Worm (Caenorhabditis elegans) whole organism, young adult: Measurements from ENCODE around the gene ncs-6.
A peak's percentile ranks its signal among the peaks of the same experiment; 100 is the strongest.

ENCODE experiments used
- C06A6.2 ChIP-seq: fragments of 200-800 bp; sonication (Bioruptor generic); conservative IDR thresholded peaks from 2 replicates; pipeline ENCODE4 v1.3.6; 2022; ENCODE audit warnings: missing genetic modification characterization, missing compliant biosample characterization
- F22D6.2 ChIP-seq: sonication (generic microtip); optimal IDR thresholded peaks from 2 replicates; lab custom pipeline; 2016; ENCODE audit warnings: mild to moderate bottlenecking, missing genetic modification characterization, missing compliant biosample characterization
- F39B2.1 ChIP-seq: fragments of 200-800 bp; sonication (Bioruptor generic); IDR thresholded peaks from 2 replicates; pipeline ENCODE4 v1.3.6; 2022; ENCODE audit warnings: missing genetic modification reagents, missing genetic modification characterization, missing compliant biosample characterization
- F49E8.2 ChIP-seq: sonication (generic microtip); optimal IDR thresholded peaks from 3 replicates; lab custom pipeline; 2017; ENCODE audit warnings: missing genetic modification characterization, mild to moderate bottlenecking, missing compliant biosample characterization, antibody characterized with exemption, moderate library complexity; ENCODE audit not compliant: insufficient read depth
- F52B5.7 ChIP-seq: sonication (generic microtip); optimal IDR thresholded peaks from 2 replicates; lab custom pipeline; 2016; ENCODE audit warnings: mild to moderate bottlenecking, missing genetic modification characterization, missing compliant biosample characterization
- F55B11.4 ChIP-seq: sonication (generic microtip); optimal IDR thresholded peaks from 2 replicates; lab custom pipeline; 2016; ENCODE audit warnings: missing compliant biosample characterization, missing genetic modification characterization, borderline replicate concordance; ENCODE audit not compliant: insufficient read depth
- F57C9.4 ChIP-seq: sonication (generic microtip); optimal IDR thresholded peaks from 2 replicates; lab custom pipeline; 2017; ENCODE audit warnings: mild to moderate bottlenecking, missing genetic modification characterization, missing compliant biosample characterization
- K12H6.12 ChIP-seq: fragments of 200-800 bp; sonication (Bioruptor generic); optimal IDR thresholded peaks from 2 replicates; lab custom pipeline; 2018; ENCODE audit warnings: mild to moderate bottlenecking, missing genetic modification characterization, missing compliant biosample characterization
- Y53F4B.3 ChIP-seq: fragments of 200-800 bp; sonication (Bioruptor generic); IDR thresholded peaks from 2 replicates; pipeline ENCODE4 v1.3.6; 2022; ENCODE audit warnings: missing genetic modification reagents, missing genetic modification characterization, missing compliant biosample characterization
- Y56A3A.18 ChIP-seq: fragments of 200-800 bp; sonication (Bioruptor generic); IDR thresholded peaks from 2 replicates; pipeline ENCODE4 v1.3.6; 2022; ENCODE audit warnings: missing genetic modification reagents, missing genetic modification characterization, missing compliant biosample characterization
- Y67H2A.10 ChIP-seq: fragments of 200-800 bp; sonication (Bioruptor generic); conservative IDR thresholded peaks from 2 replicates; pipeline ENCODE4 v1.3.6; 2022; ENCODE audit warnings: missing genetic modification reagents, missing genetic modification characterization, missing compliant biosample characterization
- ZK185.1 ChIP-seq: sonication (generic microtip); optimal IDR thresholded peaks from 2 replicates; lab custom pipeline; 2016; ENCODE audit warnings: mild to moderate bottlenecking, missing genetic modification characterization, missing compliant biosample characterization; ENCODE audit not compliant: poor library complexity, severe bottlenecking
- aptf-3 ChIP-seq: fragments of 200-800 bp; sonication (Bioruptor generic); IDR thresholded peaks from 2 replicates; pipeline ENCODE4 v1.3.6; 2022; ENCODE audit warnings: missing genetic modification characterization, missing compliant biosample characterization
- atf-7 ChIP-seq: sonication (generic microtip); optimal IDR thresholded peaks from 2 replicates; lab custom pipeline; 2017; ENCODE audit warnings: mild to moderate bottlenecking, missing genetic modification characterization, missing compliant biosample characterization
- attf-6 ChIP-seq: fragments of 200-800 bp; sonication (Bioruptor generic); IDR thresholded peaks from 2 replicates; pipeline ENCODE4 v1.3.6; 2022; ENCODE audit warnings: missing genetic modification reagents, missing genetic modification characterization, missing compliant biosample characterization
- ceh-79 ChIP-seq: sonication (generic microtip); optimal IDR thresholded peaks from 2 replicates; lab custom pipeline; 2017; ENCODE audit warnings: mild to moderate bottlenecking, missing genetic modification characterization, missing compliant biosample characterization
- ceh-91 ChIP-seq: fragments of 200-800 bp; sonication (Bioruptor generic); IDR thresholded peaks from 2 replicates; pipeline ENCODE4 v1.3.6; 2022; ENCODE audit warnings: missing genetic modification reagents, missing genetic modification characterization, missing compliant biosample characterization
- dpff-1 ChIP-seq: sonication (generic microtip); optimal IDR thresholded peaks from 2 replicates; lab custom pipeline; 2017; ENCODE audit warnings: mild to moderate bottlenecking, missing genetic modification characterization, missing compliant biosample characterization
- egl-44 ChIP-seq: fragments of 200-800 bp; sonication (Bioruptor generic); IDR thresholded peaks from 2 replicates; pipeline ENCODE4 v1.3.6; 2022; ENCODE audit warnings: missing genetic modification reagents, missing genetic modification characterization, missing compliant biosample characterization
- ekl-4 ChIP-seq: fragments of 200-800 bp; sonication (Bioruptor generic); IDR thresholded peaks from 2 replicates; pipeline ENCODE4 v1.3.6; 2022; ENCODE audit warnings: missing genetic modification reagents, missing genetic modification characterization, missing compliant biosample characterization
- hmg-20 ChIP-seq: fragments of 200-800 bp; sonication (Bioruptor generic); IDR thresholded peaks from 2 replicates; pipeline ENCODE4 v1.3.6; 2022; ENCODE audit warnings: missing genetic modification reagents, missing genetic modification characterization, missing compliant biosample characterization
- hrde-1 ChIP-seq: sonication (generic microtip); optimal IDR thresholded peaks from 2 replicates; lab custom pipeline; 2016; ENCODE audit warnings: missing genetic modification characterization, mild to moderate bottlenecking, missing compliant biosample characterization, moderate library complexity, missing genotype, missing genetic modification reagents, borderline replicate concordance
- lin-26 ChIP-seq: fragments of 200-800 bp; sonication (Bioruptor generic); IDR thresholded peaks from 2 replicates; pipeline ENCODE4 v1.3.6; 2022; ENCODE audit warnings: missing genetic modification reagents, missing genetic modification characterization, missing compliant biosample characterization
- lsl-1 ChIP-seq: fragments of 200-800 bp; sonication (Bioruptor generic); optimal IDR thresholded peaks from 2 replicates; lab custom pipeline; 2018; ENCODE audit warnings: mild to moderate bottlenecking, missing genetic modification characterization, moderate library complexity, missing compliant biosample characterization
- madf-8 ChIP-seq: fragments of 200-800 bp; sonication (Bioruptor generic); conservative IDR thresholded peaks from 2 replicates; pipeline ENCODE4 v1.3.6; 2022; ENCODE audit warnings: missing genetic modification reagents, missing genetic modification characterization, missing compliant biosample characterization
- mcd-1 ChIP-seq: fragments of 200-800 bp; sonication (Bioruptor generic); IDR thresholded peaks from 2 replicates; pipeline ENCODE4 v1.3.6; 2022; ENCODE audit warnings: missing genetic modification reagents, missing genetic modification characterization, missing compliant biosample characterization
- mel-28 ChIP-seq: sonication (generic microtip); optimal IDR thresholded peaks from 2 replicates; lab custom pipeline; 2016; ENCODE audit warnings: borderline replicate concordance, mild to moderate bottlenecking, missing genetic modification characterization, missing compliant biosample characterization
- mes-4 ChIP-seq: sonication (generic microtip); optimal IDR thresholded peaks from 2 replicates; lab custom pipeline; 2016; ENCODE audit warnings: missing genotype, missing genetic modification characterization, missing compliant biosample characterization
- mxl-1 ChIP-seq: sonication (generic microtip); optimal IDR thresholded peaks from 2 replicates; lab custom pipeline; 2016; ENCODE audit warnings: missing genetic modification characterization, missing compliant biosample characterization
- nhr-179 ChIP-seq: sonication (generic microtip); optimal IDR thresholded peaks from 2 replicates; lab custom pipeline; 2016; ENCODE audit warnings: mild to moderate bottlenecking, missing genetic modification characterization, missing compliant biosample characterization
- nhr-27 ChIP-seq: fragments of 200-800 bp; sonication (Bioruptor generic); optimal IDR thresholded peaks from 2 replicates; lab custom pipeline; 2018; ENCODE audit warnings: mild to moderate bottlenecking, missing genetic modification characterization, moderate library complexity, missing compliant biosample characterization
- nhr-80 ChIP-seq: sonication (generic microtip); optimal IDR thresholded peaks from 2 replicates; lab custom pipeline; 2016; ENCODE audit warnings: missing genetic modification characterization, missing compliant biosample characterization
- snpc-1.3 ChIP-seq: sonication (generic microtip); optimal IDR thresholded peaks from 2 replicates; lab custom pipeline; 2017; ENCODE audit warnings: missing genetic modification characterization, mild to moderate bottlenecking, missing compliant biosample characterization, antibody characterized with exemption, moderate library complexity, missing genotype, missing genetic modification reagents; ENCODE audit not compliant: insufficient read depth
- snpc-3.4 ChIP-seq: sonication (generic microtip); optimal IDR thresholded peaks from 2 replicates; lab custom pipeline; 2017; ENCODE audit warnings: missing genetic modification characterization, mild to moderate bottlenecking, missing compliant biosample characterization, antibody characterized with exemption, moderate library complexity, missing genotype, missing genetic modification reagents
- snpc-4 ChIP-seq, 5 experiments: fragments of 150-350 bp in 1 of 5; sonication (generic microtip) in 4 of 5; optimal IDR thresholded peaks; 2 replicates each; lab custom pipeline; 2014 to 2018; ENCODE audit warnings: missing genetic modification characterization in 5 of 5, missing biosample characterization in 3 of 5, antibody characterized with exemption in 2 of 5, mild to moderate bottlenecking in 2 of 5, missing compliant biosample characterization in 2 of 5, missing genotype in 2 of 5, moderate library complexity in 2 of 5, missing genetic modification reagents in 1 of 5
- sptf-2 ChIP-seq: fragments of 200-800 bp; sonication (Bioruptor generic); optimal IDR thresholded peaks from 2 replicates; lab custom pipeline; 2018; ENCODE audit warnings: mild to moderate bottlenecking, missing genetic modification characterization, missing compliant biosample characterization
- tlf-1 ChIP-seq: fragments of 200-800 bp; sonication (Bioruptor generic); optimal IDR thresholded peaks from 2 replicates; lab custom pipeline; 2018; ENCODE audit warnings: mild to moderate bottlenecking, missing genetic modification characterization, missing compliant biosample characterization
- xnd-1 ChIP-seq: sonication (generic microtip); optimal IDR thresholded peaks from 2 replicates; lab custom pipeline; 2016; ENCODE audit warnings: missing genotype, missing genetic modification reagents, missing genetic modification characterization, missing compliant biosample characterization
- zim-3 ChIP-seq: sonication (generic microtip); optimal IDR thresholded peaks from 2 replicates; lab custom pipeline; 2017; ENCODE audit warnings: mild to moderate bottlenecking, missing genetic modification characterization, moderate library complexity, missing compliant biosample characterization
- ztf-6 ChIP-seq: fragments of 200-800 bp; sonication (Bioruptor generic); IDR thresholded peaks from 2 replicates; pipeline ENCODE4 v1.3.6; 2022; ENCODE audit warnings: missing genetic modification reagents, missing genetic modification characterization, missing compliant biosample characterization

ncs-6 gene

ce11 chrII:3518961-3519544 lies 9.3 kb downstream of the ncs-6 start, which contains the start of gene clec-126 (continued):
- TF ChIP-seq ztf-6 (GFP tag; lab: Robert Waterston, UW) (peak; percentile 80), ZK185.1 (tag; lab: Kevin White, UChicago) (peak; percentile 62), F55B11.4 (tag; lab: Kevin White, UChicago) (no peak), madf-8 (GFP tag; lab: Robert Waterston, UW) (0 out of 2 replicates have a peak, but pooled peaks have one; percentile 11), lin-26 (peak; percentile 87), F57C9.4 (tag; lab: Kevin White, UChicago) (no peak), hmg-20 (GFP tag; lab: Robert Waterston, UW) (0 out of 2 replicates have a peak, but pooled peaks have one; percentile 47), Y53F4B.3 (GFP tag; lab: Robert Waterston, UW) (no peak), nhr-27 (tag; lab: Kevin White, UChicago) (no peak), tlf-1 (GFP tag; lab: Kevin White, UChicago) (peak; percentile 77), lsl-1 (peak; percentile 66), zim-3 (peak; percentile 46), K12H6.12 (tag; lab: Kevin White, UChicago) (peak; percentile 62), C06A6.2 (peak; percentile 50; the same call in 1 of the 2 replicates), F52B5.7 (peak; percentile 51), atf-7 (tag; lab: Kevin White, UChicago) (peak; percentile 93), F49E8.2 (tag; lab: Kevin White, UChicago) (no peak), mcd-1 (peak; percentile 84), mes-4 (tag; lab: Kevin White, UChicago) (peak; percentile 77), nhr-80 (tag; lab: Kevin White, UChicago) (peak; percentile 69), snpc-4 (GFP tag; optimal IDR thresholded peaks at IDR 0.05; lab: Kevin White, UChicago) (peak; percentile 75), snpc-4 (tag; optimal IDR thresholded peaks at IDR 0.05; lab: Kevin White, UChicago) (peak; percentile 50 to 85 (median 82)), aptf-3 (GFP tag; lab: Robert Waterston, UW) (no peak), mel-28 (no peak), nhr-179 (tag; lab: Kevin White, UChicago) (peak; percentile 53), mxl-1 (tag; lab: Kevin White, UChicago) (peak; percentile 78), dpff-1 (tag; lab: Kevin White, UChicago) (no peak), snpc-1.3 (tag; lab: Kevin White, UChicago) (peak; percentile 80), egl-44 (GFP tag; lab: Robert Waterston, UW) (peak; percentile 73), Y67H2A.10 (GFP tag; lab: Robert Waterston, UW) (no peak), F39B2.1 (GFP tag; lab: Robert Waterston, UW) (no peak), Y56A3A.18 (GFP tag; lab: Robert Waterston, UW) (peak; percentile 73; the same call in 1 of the 2 replicates), xnd-1 (tag; lab: Kevin White, UChicago) (peak; percentile 26), ekl-4 (GFP tag; lab: Robert Waterston, UW) (peak; percentile 83), attf-6 (GFP tag; lab: Robert Waterston, UW) (no peak), snpc-3.4 (tag; lab: Kevin White, UChicago) (peak; percentile 62), ceh-79 (tag; lab: Kevin White, UChicago) (peak; percentile 49), hrde-1 (peak; percentile 56), sptf-2 (GFP tag; lab: Kevin White, UChicago) (peak; percentile 28), ceh-91 (GFP tag; lab: Robert Waterston, UW) (0 out of 2 replicates have a peak, but pooled peaks have one; percentile 29), F22D6.2 (peak; percentile 72)
